Fruit fly (Drosophila melanogaster) ovary, adult (tissue): ENCODE data around the gene Hsp60D.
"Not testable (repeated sequence)": the region's sequence is repeated elsewhere in the genome, so short reads cannot be mapped to it uniquely, and the experiment has no call there.

Experiments
- CG17801 ChIP-seq: fragments of 200-800 bp; optimal IDR thresholded peaks from 2 replicates; lab custom pipeline; 2019; ENCODE audit warnings: missing biosample characterization, mild to moderate bottlenecking, missing genetic modification characterization, moderate library complexity; ENCODE audit not compliant: partially characterized antibody

The Hsp60D gene

dm6 chr2L:13449397-13449796 lies at the start of gene Hsp60D:
Hsp60D (minus strand) TSS chr2L:13449497.
- not testable (repeated sequence) for TF ChIP-seq CG17801 (GFP tag; lab: Kevin White, UChicago)

DNA sequence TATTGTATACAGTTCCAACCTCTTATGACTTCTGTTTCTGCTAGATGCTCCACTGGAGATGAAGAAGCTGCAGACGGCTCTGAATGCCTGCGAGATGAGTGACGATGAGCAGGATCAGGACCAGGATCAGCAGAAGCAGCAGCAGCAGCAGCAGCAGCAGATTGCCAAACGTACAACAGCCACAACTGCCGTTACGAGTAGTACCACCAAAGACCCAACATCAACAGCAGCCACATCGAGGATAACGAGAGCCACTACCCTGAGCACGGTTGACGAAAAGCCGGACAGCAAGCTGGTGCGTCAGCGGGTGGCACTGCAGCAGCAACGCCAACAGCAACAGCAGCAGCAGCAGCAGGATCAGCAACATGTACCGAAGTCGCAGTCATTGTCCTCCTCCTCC lies 48.6 kb upstream of the Hsp60D start:
- no peak for TF ChIP-seq CG17801 (GFP tag; lab: Kevin White, UChicago)

- no peak for TF ChIP-seq CG17801 (GFP tag; lab: Kevin White, UChicago)
Observed at dm6 chr2L:13482258-13482657, 33.0 kb upstream of the Hsp60D start.

- no peak for TF ChIP-seq CG17801 (GFP tag; lab: Kevin White, UChicago)
Observed at dm6 chr2L:13475254-13475653, 26.0 kb upstream of the Hsp60D start.

DNA sequence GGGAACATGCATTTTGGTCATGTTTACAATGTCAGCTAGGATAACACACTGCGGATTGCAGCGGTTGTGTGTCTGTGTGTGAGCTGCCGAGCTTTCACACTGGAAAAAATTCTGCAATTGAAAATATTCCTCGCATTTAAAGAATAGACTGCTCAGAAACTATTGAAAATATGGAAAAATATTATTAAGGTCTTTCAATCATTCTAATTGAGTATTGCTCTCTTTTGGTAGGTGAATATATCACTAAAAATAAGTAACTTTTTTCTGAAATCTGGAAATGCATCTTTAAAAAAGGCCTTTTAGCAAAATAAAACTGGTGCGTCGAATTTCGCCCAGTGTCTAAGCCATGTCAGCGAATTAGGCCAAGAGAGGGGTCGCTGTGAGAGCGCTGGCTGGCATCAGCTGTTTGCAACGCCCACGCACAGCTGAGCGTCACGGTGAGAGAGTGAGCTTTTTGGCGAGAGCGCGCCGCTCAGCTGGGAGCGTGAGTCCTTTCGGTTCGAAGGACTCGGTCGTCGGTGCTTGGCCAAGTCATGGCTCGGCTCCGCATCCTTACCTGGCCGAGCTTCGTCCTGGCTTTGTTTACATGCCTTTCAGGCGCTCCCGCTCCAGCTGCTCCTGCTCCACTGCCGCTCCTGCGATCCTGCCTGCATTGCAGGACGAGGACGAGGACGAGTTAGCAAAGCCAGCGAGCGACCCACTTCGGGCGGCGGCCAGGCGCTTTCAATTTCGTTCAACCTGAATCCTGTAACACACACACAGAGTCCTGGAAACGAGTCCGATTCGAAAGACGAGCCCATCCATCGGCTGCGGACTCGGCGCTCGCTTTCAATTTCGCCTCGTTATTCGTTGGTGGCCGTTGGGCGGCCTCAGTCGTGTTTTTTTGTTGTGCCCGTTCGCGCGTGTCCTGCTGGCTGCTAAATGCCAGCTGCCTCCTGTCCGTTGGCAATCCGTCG lies 11.9 kb upstream of the Hsp60D start, which contains the start of gene CG46308:
Gene CG46308, plus strand, starts transcription at position 864 of the 956 bp plus-strand sequence.
- no peak for TF ChIP-seq CG17801 (GFP tag; lab: Kevin White, UChicago)

DNA sequence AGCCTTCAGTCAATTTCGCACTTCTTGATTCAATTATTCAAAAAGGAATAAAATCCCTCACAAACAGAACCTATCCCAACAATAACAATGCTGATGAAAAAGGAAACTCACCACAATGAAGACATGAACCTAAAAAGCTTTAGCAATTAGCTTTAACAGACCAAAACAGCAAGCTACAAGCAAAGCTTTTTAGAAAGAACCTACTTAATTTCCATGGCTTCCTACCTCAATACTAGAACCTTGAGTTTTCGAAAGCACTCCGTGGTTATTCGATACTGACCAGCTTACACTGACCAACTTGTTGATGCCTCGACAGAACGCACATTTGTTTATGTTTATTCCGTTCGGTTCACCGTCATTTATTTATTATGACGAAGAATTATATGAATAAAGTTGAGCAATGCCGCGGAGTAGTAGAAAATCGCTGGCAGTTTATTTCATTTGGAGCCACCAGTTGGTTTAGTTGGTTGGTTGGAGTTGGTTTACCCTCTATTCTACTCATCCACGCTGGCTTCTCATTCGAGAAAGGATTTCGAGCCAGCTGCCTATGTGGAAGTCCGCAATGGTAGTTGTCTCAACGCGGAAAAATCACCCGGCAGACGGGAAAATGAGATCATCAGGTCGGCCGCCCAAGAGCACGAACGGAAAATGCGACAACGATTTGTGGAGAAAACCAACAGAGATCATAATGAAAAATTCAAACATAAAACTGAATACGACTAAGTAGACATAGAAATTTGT lies 9.9 kb upstream of the Hsp60D start, which contains the start of gene CG42810:
Gene CG42810, plus strand, starts transcription at position 691 of the 741 bp plus-strand sequence.
- no peak for TF ChIP-seq CG17801 (GFP tag; lab: Kevin White, UChicago)

DNA sequence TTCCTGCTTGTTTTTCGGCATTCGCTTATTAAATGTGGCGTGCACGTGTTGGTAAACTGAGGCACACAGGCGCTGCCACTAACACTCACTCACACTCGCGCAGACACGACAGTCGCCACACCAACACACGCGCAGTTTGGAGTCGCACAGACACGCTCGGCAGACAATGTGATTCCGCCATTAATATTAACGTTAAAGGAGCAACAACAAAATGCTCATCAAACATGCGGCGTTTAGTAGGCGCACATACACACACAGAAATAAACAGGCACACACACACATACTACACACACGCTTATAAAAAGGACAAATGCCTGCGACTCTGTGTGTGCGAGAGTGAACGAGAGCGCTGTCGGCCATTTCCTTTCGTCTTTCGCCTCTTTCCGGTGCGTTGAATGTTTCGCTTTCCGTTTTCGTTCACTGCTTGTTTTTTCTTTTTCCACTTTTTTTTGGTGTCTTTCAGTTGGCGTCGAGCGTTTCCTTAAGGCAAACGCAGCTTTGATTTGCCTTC lies 7.8 kb upstream of the Hsp60D start, which contains the start of gene CG42809:
Gene CG42809, plus strand, starts transcription at position 461 of the 511 bp plus-strand sequence.
- TF ChIP-seq CG17801 (GFP tag; lab: Kevin White, UChicago), result no peak

dm6 chr2L:13445249-13445846 lies 3.9 kb downstream of the Hsp60D start, which contains the start of gene Hacd2:
Hacd2 (minus strand) TSS chr2L:13445651.
- peak; percentile 21 for TF ChIP-seq CG17801 (GFP tag; lab: Kevin White, UChicago)

- TF ChIP-seq CG17801 (GFP tag; lab: Kevin White, UChicago), result no peak
Observed at dm6 chr2L:13436791-13437190, 12.5 kb downstream of the Hsp60D start.

dm6 chr2L:13434795-13435634 lies 14.3 kb downstream of the Hsp60D start, which contains the start of gene Tehao:
Tehao (plus strand) TSS chr2L:13435622.
- TF ChIP-seq CG17801 (GFP tag; lab: Kevin White, UChicago), result no peak

- TF ChIP-seq CG17801 (GFP tag; lab: Kevin White, UChicago), result no peak
Observed at dm6 chr2L:13430919-13431502, 18.3 kb downstream of the Hsp60D start.

DNA sequence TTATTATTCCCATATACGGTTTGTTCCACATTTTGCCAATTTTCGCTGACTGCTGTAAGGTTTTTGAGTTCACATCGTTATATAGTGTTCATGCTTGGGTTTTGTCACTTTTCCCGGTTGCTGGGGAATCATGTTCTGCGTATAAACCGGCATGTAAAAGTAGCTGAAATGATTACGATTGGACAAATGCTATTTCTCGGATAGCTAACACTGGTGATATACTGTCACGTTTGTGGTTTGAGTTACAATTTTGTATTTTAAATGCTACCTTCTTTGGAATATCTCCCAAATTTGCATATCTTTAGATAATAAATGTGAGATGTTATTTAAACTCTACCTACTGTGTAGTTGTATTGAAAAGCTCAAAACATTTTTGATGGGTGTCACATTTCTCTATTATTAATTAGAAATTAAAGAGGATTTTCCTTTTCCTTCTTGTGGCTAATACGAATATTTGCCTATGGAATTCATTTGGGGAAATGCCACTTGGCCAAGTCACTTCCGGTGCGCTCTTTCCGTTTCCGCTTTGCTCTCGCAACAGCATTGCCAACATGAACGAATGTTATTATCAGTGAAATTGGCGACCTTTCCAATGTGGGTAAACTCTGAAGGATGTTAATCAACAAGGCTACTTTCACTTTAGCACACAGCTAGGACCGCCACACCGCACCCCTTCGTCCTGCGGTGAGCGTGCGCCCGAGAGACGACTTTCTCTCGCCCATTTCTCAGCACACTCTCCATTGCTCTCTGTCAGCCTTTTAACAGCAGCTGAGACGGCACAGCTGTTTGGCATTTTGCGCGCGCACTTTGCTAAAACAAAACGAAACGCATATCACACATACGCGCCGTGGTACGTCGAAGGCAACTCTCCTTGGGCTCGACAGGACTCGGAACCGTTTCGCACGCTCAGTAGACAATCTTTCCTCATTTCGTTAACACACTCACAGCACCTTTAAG lies 34.5 kb downstream of the Hsp60D start, which contains the start of the genes CG16956, CG42784 and CG43850:
Gene CG16956, minus strand, starts transcription at position 51 of the 957 bp plus-strand sequence.
Gene CG42784, plus strand, starts transcription at position 907 of the 957 bp plus-strand sequence.
Gene CG43850, plus strand, starts transcription at position 907 of the 957 bp plus-strand sequence.
- no peak for TF ChIP-seq CG17801 (GFP tag; lab: Kevin White, UChicago)
